Fruit fly (Drosophila melanogaster) S2 (cell line): ENCODE results near the gene Syx1A.

Experiments
- CG8478 ChIP-seq: fragments of >200 bp; optimal IDR thresholded peaks from 2 replicates; lab custom pipeline; 2018
- CTCF ChIP-seq, 2 experiments: fragments of >200 bp; optimal IDR thresholded peaks; 2 replicates each; lab custom pipeline; 2018

DNA sequence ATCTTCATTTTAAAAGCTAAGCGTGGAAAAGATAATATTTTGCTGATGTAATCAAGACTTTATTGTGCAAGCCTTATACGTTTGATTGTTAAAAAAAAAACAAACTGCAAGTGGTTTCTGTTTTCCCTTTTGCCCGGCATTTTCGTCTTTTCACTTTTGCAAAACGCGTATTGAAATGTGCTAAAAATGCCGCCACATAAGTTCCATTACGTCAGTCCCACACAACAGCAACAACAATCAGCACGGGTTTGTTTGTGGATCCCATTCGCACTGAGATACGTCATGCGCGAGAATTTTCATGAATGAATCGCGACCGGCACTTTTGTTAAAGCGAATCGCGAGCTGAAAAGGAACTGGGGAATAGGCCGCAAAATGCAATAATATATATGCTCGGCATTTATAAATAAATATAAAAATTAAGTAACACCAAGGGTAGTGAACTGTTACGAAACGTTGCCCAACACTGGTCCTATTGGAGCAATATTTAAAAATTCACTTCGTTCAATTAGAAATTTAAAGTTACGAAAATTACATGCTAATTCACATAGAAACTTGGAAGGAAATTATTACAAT, 582 bp upstream of the Syx1A start:
- TF ChIP-seq CTCF (optimal IDR thresholded peaks at IDR 0.05; lab: Kevin White, UChicago) (no peak), CG8478 (lab: Kevin White, UChicago) (no peak)
